ENCODE assay signal across 3 worm cellular contexts in genomic region chrX:9271886-9272285, ce11.
TF ChIP-seq lines count a peak whose summit lies in the region.

No protein-coding gene starts in this region.

TF ChIP-seq in whole organism, L1 larva, 84 proteins besides CTCF, POLR2A, EP300 and RAD21 (continued from another document):
- no peak for TF ChIP-seq ceh-88 (GFP tag; IDR thresholded peaks at IDR 0.05; lab: Robert Waterston, UW)
- TF ChIP-seq C16A3.4 (tag; optimal IDR thresholded peaks at IDR 0.05; lab: Kevin White, UChicago) = peak; percentile 20
- TF ChIP-seq lin-14 (GFP tag; optimal IDR thresholded peaks at IDR 0.05; lab: Kevin White, UChicago) = no peak
- no peak for TF ChIP-seq nhr-84 (tag; optimal IDR thresholded peaks at IDR 0.05; lab: Kevin White, UChicago)
- TF ChIP-seq hlh-17 (GFP tag; optimal IDR thresholded peaks at IDR 0.05; lab: Kevin White, UChicago; ENCODE audit: borderline replicate concordance) = no peak
- no peak for TF ChIP-seq nhr-76 (tag; optimal IDR thresholded peaks at IDR 0.05; lab: Kevin White, UChicago)
- TF ChIP-seq elt-2 (tag; optimal IDR thresholded peaks at IDR 0.05; lab: Kevin White, UChicago) = peak; percentile 75
- no peak for TF ChIP-seq fkh-10 (GFP tag; optimal IDR thresholded peaks at IDR 0.05; lab: Kevin White, UChicago)
- no peak for TF ChIP-seq grh-1 (GFP tag; IDR thresholded peaks at IDR 0.05; lab: Robert Waterston, UW)
- TF ChIP-seq nhr-28 (tag; optimal IDR thresholded peaks at IDR 0.05; lab: Kevin White, UChicago) = no peak
- TF ChIP-seq nhr-11 (tag; optimal IDR thresholded peaks at IDR 0.05; lab: Kevin White, UChicago) = no peak
- TF ChIP-seq tlp-1 (tag; optimal IDR thresholded peaks at IDR 0.05; lab: Kevin White, UChicago) = no peak
- TF ChIP-seq efl-1 (optimal IDR thresholded peaks at IDR 0.05; lab: Kevin White, UChicago) = no peak
- no peak for TF ChIP-seq efl-1 (GFP tag; optimal IDR thresholded peaks at IDR 0.05 in 1 of 2; lab: Kevin White, UChicago)
- TF ChIP-seq xbp-1 (tag; optimal IDR thresholded peaks at IDR 0.05; lab: Kevin White, UChicago) = peak; percentile 1
- peak in 1 of 2 experiments; percentile 58 for TF ChIP-seq lin-35 (GFP tag; optimal IDR thresholded peaks at IDR 0.05; lab: Kevin White, UChicago)
- peak; percentile 81 for TF ChIP-seq F16B12.6 (tag; optimal IDR thresholded peaks at IDR 0.05; lab: Kevin White, UChicago)
- peak; percentile 48 for TF ChIP-seq snu-23 (GFP tag; optimal IDR thresholded peaks at IDR 0.05; lab: Kevin White, UChicago)
- no peak for TF ChIP-seq lin-13 (GFP tag; optimal IDR thresholded peaks at IDR 0.05; lab: Kevin White, UChicago)
- peak; percentile 14 for TF ChIP-seq rnt-1 (tag; optimal IDR thresholded peaks at IDR 0.05; lab: Kevin White, UChicago)
- peak; percentile 27 for TF ChIP-seq jun-1 (tag; optimal IDR thresholded peaks at IDR 0.05; lab: Kevin White, UChicago)
- no peak for TF ChIP-seq ces-1 (GFP tag; optimal IDR thresholded peaks at IDR 0.05; lab: Kevin White, UChicago)
- peak; percentile 39 for TF ChIP-seq nhr-71 (tag; optimal IDR thresholded peaks at IDR 0.05; lab: Kevin White, UChicago)
- peak; percentile 29 for TF ChIP-seq blmp-1 (tag; optimal IDR thresholded peaks at IDR 0.05; lab: Kevin White, UChicago)
- TF ChIP-seq irx-1 (tag; optimal IDR thresholded peaks at IDR 0.05; lab: Kevin White, UChicago) = no peak
- TF ChIP-seq ets-5 (GFP tag; IDR thresholded peaks at IDR 0.05; lab: Robert Waterston, UW) = no peak
- no peak for TF ChIP-seq hpl-2 (GFP tag; optimal IDR thresholded peaks at IDR 0.05; lab: Kevin White, UChicago)
- peak in 3 of 6 experiments; percentile 4 to 42 (median 14) for TF ChIP-seq elt-3 (tag; optimal IDR thresholded peaks at IDR 0.05; lab: Kevin White, UChicago)
- no peak for TF ChIP-seq ztf-4 (tag; optimal IDR thresholded peaks at IDR 0.05; lab: Kevin White, UChicago)
- TF ChIP-seq nhr-19 (GFP tag; conservative IDR thresholded peaks at IDR 0.05; lab: Robert Waterston, UW) = no peak
- no peak for TF ChIP-seq Y116A8C.19 (tag; optimal IDR thresholded peaks at IDR 0.05; lab: Kevin White, UChicago; ENCODE audit: borderline replicate concordance)
- TF ChIP-seq mep-1 (tag; optimal IDR thresholded peaks at IDR 0.05; lab: Kevin White, UChicago) = peak; percentile 29
- no peak for TF ChIP-seq ceh-8 (GFP tag; optimal IDR thresholded peaks at IDR 0.05; lab: Kevin White, UChicago)
- TF ChIP-seq nhr-77 (tag; optimal IDR thresholded peaks at IDR 0.05; lab: Kevin White, UChicago) = no peak

TF ChIP-seq in whole organism, L3 larva, 47 proteins besides CTCF, POLR2A, EP300 and RAD21 (continued from another document):
- TF ChIP-seq nhr-23 (tag; optimal IDR thresholded peaks at IDR 0.05; lab: Kevin White, UChicago) (no peak), nhr-67 (tag; optimal IDR thresholded peaks at IDR 0.05; lab: Kevin White, UChicago) (no peak), unc-62 (GFP tag; optimal IDR thresholded peaks at IDR 0.05; lab: Kevin White, UChicago) (no peak), mml-1 (tag; optimal IDR thresholded peaks at IDR 0.05; lab: Kevin White, UChicago) (no peak), pqm-1 (tag; optimal IDR thresholded peaks at IDR 0.05; lab: Kevin White, UChicago) (peak; percentile 78), mdl-1 (tag; optimal IDR thresholded peaks at IDR 0.05; lab: Kevin White, UChicago) (no peak), lsy-12 (tag; optimal IDR thresholded peaks at IDR 0.05; lab: Kevin White, UChicago) (no peak), fkh-2 (tag; optimal IDR thresholded peaks at IDR 0.05; lab: Kevin White, UChicago) (no peak), nhr-77 (tag; optimal IDR thresholded peaks at IDR 0.05; lab: Kevin White, UChicago) (no peak), nhr-237 (tag; optimal IDR thresholded peaks at IDR 0.05; lab: Kevin White, UChicago) (no peak), skn-1 (tag; optimal IDR thresholded peaks at IDR 0.05; lab: Kevin White, UChicago) (no peak), ceh-28 (tag; optimal IDR thresholded peaks at IDR 0.05; lab: Kevin White, UChicago) (peak; percentile 17), egl-5 (tag; optimal IDR thresholded peaks at IDR 0.05; lab: Kevin White, UChicago) (no peak)

TF ChIP-seq in whole organism, L4 larva, 104 proteins besides CTCF, POLR2A, EP300 and RAD21 (continued from another document):
- no peak for TF ChIP-seq dmd-8 (GFP tag; IDR thresholded peaks at IDR 0.05; lab: Robert Waterston, UW)
- no peak for TF ChIP-seq F26F4.8 (GFP tag; conservative IDR thresholded peaks at IDR 0.05; lab: Robert Waterston, UW)
- no peak for TF ChIP-seq hlh-11 (tag; optimal IDR thresholded peaks at IDR 0.05; lab: Kevin White, UChicago)
- no peak for TF ChIP-seq zip-11 (GFP tag; IDR thresholded peaks at IDR 0.05; lab: Robert Waterston, UW)
- TF ChIP-seq ctbp-1 (GFP tag; IDR thresholded peaks at IDR 0.05; lab: Robert Waterston, UW) = no peak
- no peak for TF ChIP-seq F49E8.2 (tag; optimal IDR thresholded peaks at IDR 0.05; lab: Kevin White, UChicago; ENCODE audit: borderline replicate concordance)
- TF ChIP-seq T20F7.1 (GFP tag; optimal IDR thresholded peaks at IDR 0.05; lab: Kevin White, UChicago) = no peak
- no peak for TF ChIP-seq mdt-29 (GFP tag; IDR thresholded peaks at IDR 0.05; lab: Robert Waterston, UW)
- no peak for TF ChIP-seq ceh-44 (GFP tag; IDR thresholded peaks at IDR 0.05; lab: Robert Waterston, UW)
- peak; percentile 52; the same call in 1 of the 2 replicates for TF ChIP-seq nhr-41 (GFP tag; IDR thresholded peaks at IDR 0.05; lab: Robert Waterston, UW)
- no peak for TF ChIP-seq dpl-1 (GFP tag; optimal IDR thresholded peaks at IDR 0.05; lab: Kevin White, UChicago)
- peak; percentile 82 for TF ChIP-seq dmd-6 (GFP tag; IDR thresholded peaks at IDR 0.05; lab: Robert Waterston, UW)
- TF ChIP-seq Y105C5A.15 (GFP tag; IDR thresholded peaks at IDR 0.05; lab: Robert Waterston, UW) = no peak
- no peak for TF ChIP-seq tag-97 (GFP tag; IDR thresholded peaks at IDR 0.05; lab: Robert Waterston, UW)
- TF ChIP-seq fkh-10 (GFP tag; optimal IDR thresholded peaks at IDR 0.05; lab: Kevin White, UChicago) = no peak
- peak; percentile 25 for TF ChIP-seq nhr-77 (tag; optimal IDR thresholded peaks at IDR 0.05; lab: Kevin White, UChicago)
- no peak for TF ChIP-seq snpc-1.2 (GFP tag; IDR thresholded peaks at IDR 0.05; lab: Robert Waterston, UW)
- no peak for TF ChIP-seq lim-7 (GFP tag; IDR thresholded peaks at IDR 0.05; lab: Robert Waterston, UW)
- TF ChIP-seq R02D3.7 (tag; optimal IDR thresholded peaks at IDR 0.05; lab: Kevin White, UChicago) = no peak
- no peak for TF ChIP-seq rbr-2 (tag; optimal IDR thresholded peaks at IDR 0.05; lab: Kevin White, UChicago)
- TF ChIP-seq nhr-48 (tag; optimal IDR thresholded peaks at IDR 0.05; lab: Kevin White, UChicago) = no peak
- no peak for TF ChIP-seq zip-2 (tag; optimal IDR thresholded peaks at IDR 0.05; lab: Kevin White, UChicago)
- TF ChIP-seq nhr-10 (tag; optimal IDR thresholded peaks at IDR 0.05; lab: Kevin White, UChicago) = no peak
- no peak for TF ChIP-seq skn-1 (tag; optimal IDR thresholded peaks at IDR 0.05; lab: Kevin White, UChicago)
- TF ChIP-seq ZK337.2 (GFP tag; IDR thresholded peaks at IDR 0.05; lab: Robert Waterston, UW) = no peak
- TF ChIP-seq egl-27 (tag; optimal IDR thresholded peaks at IDR 0.05; lab: Kevin White, UChicago) = no peak
- no peak for TF ChIP-seq spr-1 (tag; optimal IDR thresholded peaks at IDR 0.05; lab: Kevin White, UChicago)
- no peak for TF ChIP-seq ceh-20 (GFP tag; IDR thresholded peaks at IDR 0.05; lab: Robert Waterston, UW)
- no peak for TF ChIP-seq nhr-237 (tag; optimal IDR thresholded peaks at IDR 0.05; lab: Kevin White, UChicago)
- TF ChIP-seq lin-13 (GFP tag; optimal IDR thresholded peaks at IDR 0.05; lab: Kevin White, UChicago) = peak; percentile 18
- TF ChIP-seq nhr-6 (tag; optimal IDR thresholded peaks at IDR 0.05; lab: Kevin White, UChicago) = peak; percentile 51
- TF ChIP-seq pha-4 (GFP tag; IDR thresholded peaks at IDR 0.05; lab: Robert Waterston, UW) = 0 out of 2 replicates have a peak, but pooled peaks have one; percentile 35
- TF ChIP-seq pha-4 (tag; optimal IDR thresholded peaks at IDR 0.05; lab: Kevin White, UChicago) = no peak
- no peak for TF ChIP-seq zag-1 (tag; optimal IDR thresholded peaks at IDR 0.05; lab: Kevin White, UChicago)
- TF ChIP-seq lin-29 (GFP tag; IDR thresholded peaks at IDR 0.05; lab: Robert Waterston, UW) = no peak
- no peak for TF ChIP-seq lin-1 (GFP tag; IDR thresholded peaks at IDR 0.05; lab: Robert Waterston, UW)
- no peak for TF ChIP-seq daf-19 (GFP tag; conservative IDR thresholded peaks at IDR 0.05; lab: Robert Waterston, UW)
- TF ChIP-seq mxl-3 (GFP tag; optimal IDR thresholded peaks at IDR 0.05; lab: Kevin White, UChicago) = no peak
- no peak for TF ChIP-seq ceh-32 (tag; optimal IDR thresholded peaks at IDR 0.05; lab: Kevin White, UChicago; ENCODE audit: poor library complexity)
- TF ChIP-seq unc-62 (GFP tag; optimal IDR thresholded peaks at IDR 0.05 in 1 of 2; lab: Kevin White, UChicago) = peak in 1 of 2 experiments; percentile 43
- no peak for TF ChIP-seq unc-62 (tag; optimal IDR thresholded peaks at IDR 0.05; lab: Kevin White, UChicago)
- no peak for TF ChIP-seq snpc-4 (tag; optimal IDR thresholded peaks at IDR 0.05; lab: Kevin White, UChicago)
- TF ChIP-seq nhr-28 (tag; optimal IDR thresholded peaks at IDR 0.05; lab: Kevin White, UChicago) = peak; percentile 75
- no peak for TF ChIP-seq egl-43 (GFP tag; IDR thresholded peaks at IDR 0.05; lab: Robert Waterston, UW)
- no peak for TF ChIP-seq lin-15B (tag; optimal IDR thresholded peaks at IDR 0.05; lab: Kevin White, UChicago)
- TF ChIP-seq nhr-76 (tag; optimal IDR thresholded peaks at IDR 0.05; lab: Kevin White, UChicago) = no peak
- TF ChIP-seq unc-130 (GFP tag; optimal IDR thresholded peaks at IDR 0.05; lab: Kevin White, UChicago) = no peak
- no peak for TF ChIP-seq madf-5 (GFP tag; IDR thresholded peaks at IDR 0.05; lab: Robert Waterston, UW)
- TF ChIP-seq pqm-1 (tag; optimal IDR thresholded peaks at IDR 0.05; lab: Kevin White, UChicago) = peak; percentile 80
- no peak for TF ChIP-seq lin-39 (tag; optimal IDR thresholded peaks at IDR 0.05; lab: Kevin White, UChicago)
TF ChIP-seq in whole organism, L4 larva: peak in this region for 11.
